ENCODE assay signal across 1 fruit fly cellular context in the genomic region with DNA sequence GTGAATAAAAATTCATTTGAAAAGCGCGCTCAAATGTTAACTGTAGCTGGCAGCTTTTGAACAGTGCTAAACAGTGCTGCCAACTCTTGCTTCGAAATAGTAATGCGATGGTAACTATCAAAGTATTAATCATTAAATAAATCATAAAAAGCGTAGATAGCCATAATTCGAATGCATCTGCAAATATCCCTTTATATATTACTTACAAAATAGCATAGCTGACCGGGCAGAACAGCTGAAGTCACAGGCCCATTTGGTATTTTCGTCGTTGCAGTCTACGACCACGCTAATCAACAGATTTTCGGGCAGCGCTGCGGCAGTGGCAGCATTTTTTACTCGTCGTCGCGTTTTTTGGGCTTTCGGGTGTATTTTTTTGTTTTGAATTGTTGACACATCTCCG.
TF ChIP-seq lines count a peak whose summit lies in the region.

A gene (plus strand): TSS at position 290 of the 400 bp plus-strand sequence.

TF ChIP-seq in whole organism, embryonic, 481 proteins besides CTCF, POLR2A, EP300 and RAD21 (continued from another document and continues in another):
- TF ChIP-seq kay (GFP tag; optimal IDR thresholded peaks at IDR 0.05; lab: Kevin White, UChicago): peak; percentile 21
- no peak for TF ChIP-seq Atf3 (GFP tag; optimal IDR thresholded peaks at IDR 0.05; lab: Kevin White, UChicago)
- peak; percentile 66 for TF ChIP-seq sisA (GFP tag; IDR thresholded peaks at IDR 0.05; lab: Robert Waterston, UW)
- peak; percentile 63 for TF ChIP-seq CG13424 (tag; optimal IDR thresholded peaks at IDR 0.05; lab: Kevin White, UChicago)
- no peak for TF ChIP-seq CG8281 (tag; optimal IDR thresholded peaks at IDR 0.05; lab: Kevin White, UChicago)
- TF ChIP-seq CG8478 (optimal IDR thresholded peaks at IDR 0.05; lab: Kevin White, UChicago): no peak
- TF ChIP-seq zfh1 (GFP tag; IDR thresholded peaks at IDR 0.05; lab: Robert Waterston, UW): no peak
- peak; percentile 93 for TF ChIP-seq Med (GFP tag; lab: Kevin White, UChicago)
- no peak for TF ChIP-seq H2.0 (GFP tag; IDR thresholded peaks at IDR 0.05; lab: Robert Waterston, UW)
- TF ChIP-seq bbx (GFP tag; IDR thresholded peaks at IDR 0.05; lab: Robert Waterston, UW; ENCODE audit: partially characterized antibody): no peak
- TF ChIP-seq YL-1 (GFP tag; optimal IDR thresholded peaks at IDR 0.05; lab: Kevin White, UChicago): peak; percentile 49
- no peak for TF ChIP-seq corto (GFP tag; optimal IDR thresholded peaks at IDR 0.05; lab: Kevin White, UChicago)
- TF ChIP-seq CG3407 (GFP tag; optimal IDR thresholded peaks at IDR 0.05; lab: Kevin White, UChicago): no peak
- TF ChIP-seq CG4730 (GFP tag; IDR thresholded peaks at IDR 0.05; lab: Robert Waterston, UW): no peak
- no peak for TF ChIP-seq Dip2 (GFP tag; IDR thresholded peaks at IDR 0.05; lab: Robert Waterston, UW)
- no peak for TF ChIP-seq dati (GFP tag; IDR thresholded peaks at IDR 0.05; lab: Robert Waterston, UW)
- TF ChIP-seq repo (GFP tag; optimal IDR thresholded peaks at IDR 0.05; lab: Kevin White, UChicago): no peak
- no peak for TF ChIP-seq mld (GFP tag; IDR thresholded peaks at IDR 0.05; lab: Robert Waterston, UW; ENCODE audit: partially characterized antibody)
- peak; percentile 33 for TF ChIP-seq tx (GFP tag; optimal IDR thresholded peaks at IDR 0.05; lab: Kevin White, UChicago)
- TF ChIP-seq CG15269 (tag; optimal IDR thresholded peaks at IDR 0.05; lab: Kevin White, UChicago): peak; percentile 35
- TF ChIP-seq trem (tag; optimal IDR thresholded peaks at IDR 0.05; lab: Kevin White, UChicago): peak; percentile 100
- no peak for TF ChIP-seq pb (GFP tag; optimal IDR thresholded peaks at IDR 0.05; lab: Kevin White, UChicago)
- TF ChIP-seq sna (GFP tag; IDR thresholded peaks at IDR 0.05; lab: Robert Waterston, UW; ENCODE audit: partially characterized antibody): no peak
- peak; percentile 28 for TF ChIP-seq CG9609 (GFP tag; optimal IDR thresholded peaks at IDR 0.05; lab: Kevin White, UChicago)
- TF ChIP-seq CG9215 (GFP tag; IDR thresholded peaks at IDR 0.05; lab: Robert Waterston, UW): no peak; the same call in 1 of the 2 replicates
- TF ChIP-seq ato (GFP tag; IDR thresholded peaks at IDR 0.05; lab: Robert Waterston, UW; ENCODE audit: partially characterized antibody): no peak
- peak; percentile 43 for TF ChIP-seq CG3163 (GFP tag; optimal IDR thresholded peaks at IDR 0.05; lab: Kevin White, UChicago)
- TF ChIP-seq tna (GFP tag; IDR thresholded peaks at IDR 0.05; lab: Robert Waterston, UW; ENCODE audit: partially characterized antibody): no peak
- peak; percentile 53 for TF ChIP-seq ems (GFP tag; optimal IDR thresholded peaks at IDR 0.05; lab: Kevin White, UChicago)
- no peak for TF ChIP-seq eyg (GFP tag; optimal IDR thresholded peaks at IDR 0.05; lab: Kevin White, UChicago)
- TF ChIP-seq MBD-R2 (GFP tag; IDR thresholded peaks at IDR 0.05; lab: Robert Waterston, UW): peak; percentile 64
- TF ChIP-seq tgo (GFP tag; IDR thresholded peaks at IDR 0.05; lab: Robert Waterston, UW): 0 out of 3 replicates have a peak, but pooled peaks have one; percentile 23
- TF ChIP-seq pan (optimal IDR thresholded peaks at IDR 0.05; lab: Kevin White, UChicago): no peak
- TF ChIP-seq pan (GFP tag; optimal IDR thresholded peaks at IDR 0.05 in 1 of 2, IDR thresholded peaks at IDR 0.05 in 1 of 2): no peak
- TF ChIP-seq CG34376 (GFP tag; optimal IDR thresholded peaks at IDR 0.05; lab: Kevin White, UChicago): peak; percentile 35
- TF ChIP-seq dan (GFP tag; IDR thresholded peaks at IDR 0.05; lab: Robert Waterston, UW): no peak
- peak; percentile 42 for TF ChIP-seq CG8944 (GFP tag; optimal IDR thresholded peaks at IDR 0.05; lab: Kevin White, UChicago)
- TF ChIP-seq CG12155 (GFP tag; optimal IDR thresholded peaks at IDR 0.05; lab: Kevin White, UChicago): peak; percentile 91
- TF ChIP-seq CG3995 (GFP tag; optimal IDR thresholded peaks at IDR 0.05; lab: Kevin White, UChicago): peak; percentile 83
- TF ChIP-seq eve (GFP tag; optimal IDR thresholded peaks at IDR 0.05; lab: Kevin White, UChicago): no peak
- TF ChIP-seq salm (tag; optimal IDR thresholded peaks at IDR 0.05; lab: Kevin White, UChicago): peak; percentile 14
- peak; percentile 24 for TF ChIP-seq Blimp-1 (GFP tag; optimal IDR thresholded peaks at IDR 0.05; lab: Kevin White, UChicago)
- TF ChIP-seq ranshi (GFP tag; IDR thresholded peaks at IDR 0.05; lab: Robert Waterston, UW): no peak
- TF ChIP-seq rib (GFP tag; IDR thresholded peaks at IDR 0.05; lab: Robert Waterston, UW): no peak
- TF ChIP-seq D19B (GFP tag; optimal IDR thresholded peaks at IDR 0.05; lab: Kevin White, UChicago): no peak
- TF ChIP-seq CG8765 (GFP tag; IDR thresholded peaks at IDR 0.05; lab: Robert Waterston, UW): no peak
- no peak for TF ChIP-seq btn (GFP tag; optimal IDR thresholded peaks at IDR 0.05; lab: Kevin White, UChicago)
- no peak for TF ChIP-seq CG17328 (GFP tag; IDR thresholded peaks at IDR 0.05; lab: Robert Waterston, UW)
- peak; percentile 70 for TF ChIP-seq CG13624 (GFP tag; optimal IDR thresholded peaks at IDR 0.05; lab: Kevin White, UChicago)
- peak; percentile 49 for TF ChIP-seq B-H2 (GFP tag; optimal IDR thresholded peaks at IDR 0.05; lab: Kevin White, UChicago)
- no peak for TF ChIP-seq otp (GFP tag; IDR thresholded peaks at IDR 0.05; lab: Robert Waterston, UW)
- no peak for TF ChIP-seq pfk (GFP tag; optimal IDR thresholded peaks at IDR 0.05; lab: Kevin White, UChicago)
- TF ChIP-seq odd (GFP tag; optimal IDR thresholded peaks at IDR 0.05; lab: Kevin White, UChicago): no peak
- TF ChIP-seq grn (GFP tag; optimal IDR thresholded peaks at IDR 0.05; lab: Kevin White, UChicago): peak; percentile 48
- peak; percentile 14 for TF ChIP-seq CG13123 (GFP tag; optimal IDR thresholded peaks at IDR 0.05; lab: Kevin White, UChicago)
- no peak for TF ChIP-seq Mrtf (GFP tag; IDR thresholded peaks at IDR 0.05; lab: Robert Waterston, UW)
- TF ChIP-seq jumu (GFP tag; optimal IDR thresholded peaks at IDR 0.05; lab: Kevin White, UChicago): peak; percentile 41
- TF ChIP-seq hth (optimal IDR thresholded peaks at IDR 0.05; lab: Kevin White, UChicago): no peak
- TF ChIP-seq so (GFP tag; IDR thresholded peaks at IDR 0.05; lab: Robert Waterston, UW): no peak
- no peak for TF ChIP-seq CG12219 (GFP tag; optimal IDR thresholded peaks at IDR 0.05; lab: Kevin White, UChicago)
- no peak for TF ChIP-seq CG18764 (GFP tag; optimal IDR thresholded peaks at IDR 0.05; lab: Kevin White, UChicago)
- peak; percentile 63; the same call in 1 of the 2 replicates for TF ChIP-seq Rfx (GFP tag; IDR thresholded peaks at IDR 0.05; lab: Robert Waterston, UW)
- no peak for TF ChIP-seq ATbp (GFP tag; optimal IDR thresholded peaks at IDR 0.05; lab: Kevin White, UChicago)
- 0 out of 3 replicates have a peak, but pooled peaks have one; percentile 27 for TF ChIP-seq CG11456 (GFP tag; IDR thresholded peaks at IDR 0.05; lab: Robert Waterston, UW)
- peak; percentile 11 for TF ChIP-seq CG3281 (GFP tag; optimal IDR thresholded peaks at IDR 0.05; lab: Kevin White, UChicago)
- TF ChIP-seq cato (GFP tag; optimal IDR thresholded peaks at IDR 0.05; lab: Kevin White, UChicago; ENCODE audit: borderline replicate concordance): no peak
- no peak for TF ChIP-seq luna (GFP tag; optimal IDR thresholded peaks at IDR 0.05; lab: Kevin White, UChicago)
- peak; percentile 42 for TF ChIP-seq gro (GFP tag; optimal IDR thresholded peaks at IDR 0.05; lab: Kevin White, UChicago)
- TF ChIP-seq CG2116 (GFP tag; optimal IDR thresholded peaks at IDR 0.05; lab: Kevin White, UChicago): peak; percentile 81
- TF ChIP-seq CG13296 (GFP tag; optimal IDR thresholded peaks at IDR 0.05; lab: Kevin White, UChicago): no peak
- peak; percentile 5 for TF ChIP-seq tup (GFP tag; optimal IDR thresholded peaks at IDR 0.05; lab: Kevin White, UChicago)
- TF ChIP-seq ind (GFP tag; optimal IDR thresholded peaks at IDR 0.05; lab: Kevin White, UChicago): peak; percentile 38
- TF ChIP-seq tin (GFP tag; optimal IDR thresholded peaks at IDR 0.05; lab: Kevin White, UChicago): peak; percentile 42
- TF ChIP-seq Hr51 (GFP tag; optimal IDR thresholded peaks at IDR 0.05; lab: Kevin White, UChicago): peak; percentile 28 to 64
- TF ChIP-seq Six4 (GFP tag; optimal IDR thresholded peaks at IDR 0.05; lab: Kevin White, UChicago): no peak
- TF ChIP-seq z (GFP tag; IDR thresholded peaks at IDR 0.05; lab: Robert Waterston, UW): no peak
- TF ChIP-seq ken (GFP tag; IDR thresholded peaks at IDR 0.05; lab: Robert Waterston, UW): no peak
- TF ChIP-seq E2f2 (GFP tag; IDR thresholded peaks at IDR 0.05; lab: Robert Waterston, UW): peak; percentile 100
- TF ChIP-seq CG13775 (GFP tag; optimal IDR thresholded peaks at IDR 0.05; lab: Kevin White, UChicago): peak; percentile 43
- TF ChIP-seq NC2α (GFP tag; optimal IDR thresholded peaks at IDR 0.05; lab: Kevin White, UChicago): no peak
- peak; percentile 5 for TF ChIP-seq nau (GFP tag; optimal IDR thresholded peaks at IDR 0.05; lab: Kevin White, UChicago)
- no peak for TF ChIP-seq hkb (optimal IDR thresholded peaks at IDR 0.05; lab: Kevin White, UChicago)
- 0 out of 2 replicates have a peak, but pooled peaks have one; percentile 19 for TF ChIP-seq hkb (GFP tag; IDR thresholded peaks at IDR 0.05; lab: Robert Waterston, UW)
- peak; percentile 60; the same call in 3 of the 4 replicates for TF ChIP-seq Dll (GFP tag; IDR thresholded peaks at IDR 0.05; lab: Robert Waterston, UW; ENCODE audit: partially characterized antibody)
- no peak for TF ChIP-seq Awh (GFP tag; IDR thresholded peaks at IDR 0.05; lab: Robert Waterston, UW)
- peak; percentile 61 for TF ChIP-seq HmgD (GFP tag; optimal IDR thresholded peaks at IDR 0.05; lab: Kevin White, UChicago)
- TF ChIP-seq Sry-δ (GFP tag; optimal IDR thresholded peaks at IDR 0.05; lab: Kevin White, UChicago): peak; percentile 65
- TF ChIP-seq sens-2 (GFP tag; IDR thresholded peaks at IDR 0.05; lab: Robert Waterston, UW): no peak
- TF ChIP-seq CG9932 (GFP tag; IDR thresholded peaks at IDR 0.05; lab: Robert Waterston, UW): peak; percentile 65
- no peak for TF ChIP-seq Poxn (GFP tag; IDR thresholded peaks at IDR 0.05; lab: Robert Waterston, UW)
- no peak for TF ChIP-seq gce (GFP tag; IDR thresholded peaks at IDR 0.05; lab: Robert Waterston, UW)
- peak; percentile 21 for TF ChIP-seq CG10979 (tag; optimal IDR thresholded peaks at IDR 0.05; lab: Kevin White, UChicago)
- no peak for TF ChIP-seq ara (GFP tag; IDR thresholded peaks at IDR 0.05; lab: Robert Waterston, UW)
- TF ChIP-seq CG11560 (tag; IDR thresholded peaks at IDR 0.05; lab: Robert Waterston, UW): peak; percentile 33; the same call in 1 of the 3 replicates
- TF ChIP-seq CG1603 (tag; optimal IDR thresholded peaks at IDR 0.05; lab: Kevin White, UChicago): peak; percentile 82
- TF ChIP-seq CG10431 (GFP tag; optimal IDR thresholded peaks at IDR 0.05; lab: Kevin White, UChicago): no peak
- TF ChIP-seq sd (tag; optimal IDR thresholded peaks at IDR 0.05; lab: Kevin White, UChicago): peak; percentile 65
- no peak for TF ChIP-seq HLHmδ (GFP tag; optimal IDR thresholded peaks at IDR 0.05; lab: Kevin White, UChicago)
- no peak for TF ChIP-seq croc (GFP tag; conservative IDR thresholded peaks at IDR 0.05; lab: Robert Waterston, UW)
- TF ChIP-seq CG15479 (GFP tag; optimal IDR thresholded peaks at IDR 0.05; lab: Kevin White, UChicago): no peak
- no peak for TF ChIP-seq CG4282 (GFP tag; optimal IDR thresholded peaks at IDR 0.05; lab: Kevin White, UChicago)
- no peak for TF ChIP-seq CG3065 (GFP tag; optimal IDR thresholded peaks at IDR 0.05; lab: Kevin White, UChicago)
- TF ChIP-seq Chrac-16 (GFP tag; optimal IDR thresholded peaks at IDR 0.05; lab: Kevin White, UChicago): peak; percentile 44
- peak; percentile 46 for TF ChIP-seq chn (GFP tag; optimal IDR thresholded peaks at IDR 0.05; lab: Kevin White, UChicago)
- TF ChIP-seq CG11723 (GFP tag; optimal IDR thresholded peaks at IDR 0.05; lab: Kevin White, UChicago): no peak
- no peak for TF ChIP-seq sqz (GFP tag; optimal IDR thresholded peaks at IDR 0.05; lab: Kevin White, UChicago)
- TF ChIP-seq CG33213 (GFP tag; optimal IDR thresholded peaks at IDR 0.05; lab: Kevin White, UChicago): peak; percentile 52
- no peak for TF ChIP-seq Oli (tag; optimal IDR thresholded peaks at IDR 0.05; lab: Kevin White, UChicago)
- TF ChIP-seq CG17186 (GFP tag; optimal IDR thresholded peaks at IDR 0.05; lab: Kevin White, UChicago): peak; percentile 49
- peak; percentile 60 for TF ChIP-seq CG15601 (tag; optimal IDR thresholded peaks at IDR 0.05; lab: Kevin White, UChicago)
- peak; percentile 29 for TF ChIP-seq CG4617 (GFP tag; optimal IDR thresholded peaks at IDR 0.05; lab: Kevin White, UChicago; ENCODE audit: borderline replicate concordance)
- TF ChIP-seq yki (optimal IDR thresholded peaks at IDR 0.05; lab: Kevin White, UChicago): no peak
- peak; percentile 51 for TF ChIP-seq Fer1 (GFP tag; optimal IDR thresholded peaks at IDR 0.05; lab: Kevin White, UChicago)
- TF ChIP-seq CG7963 (GFP tag; IDR thresholded peaks at IDR 0.05; lab: Robert Waterston, UW; ENCODE audit: partially characterized antibody): no peak
- TF ChIP-seq CG30403 (GFP tag; optimal IDR thresholded peaks at IDR 0.05; lab: Kevin White, UChicago): peak; percentile 52
- TF ChIP-seq sug (tag; optimal IDR thresholded peaks at IDR 0.05; lab: Kevin White, UChicago): peak; percentile 71
- no peak for TF ChIP-seq jigr1 (GFP tag; IDR thresholded peaks at IDR 0.05; lab: Robert Waterston, UW)
- no peak for TF ChIP-seq org-1 (GFP tag; optimal IDR thresholded peaks at IDR 0.05; lab: Kevin White, UChicago)
- TF ChIP-seq CG18476 (GFP tag; optimal IDR thresholded peaks at IDR 0.05; lab: Kevin White, UChicago): peak; percentile 33
- no peak for TF ChIP-seq disco-r (GFP tag; optimal IDR thresholded peaks at IDR 0.05; lab: Kevin White, UChicago)
- no peak for TF ChIP-seq mirr (GFP tag; optimal IDR thresholded peaks at IDR 0.05; lab: Kevin White, UChicago)
- TF ChIP-seq CG1792 (GFP tag; optimal IDR thresholded peaks at IDR 0.05; lab: Kevin White, UChicago): peak; percentile 23
- peak; percentile 31; the same call in 1 of the 2 replicates for TF ChIP-seq amos (GFP tag; IDR thresholded peaks at IDR 0.05; lab: Robert Waterston, UW; ENCODE audit: partially characterized antibody)
- TF ChIP-seq CG30431 (GFP tag; optimal IDR thresholded peaks at IDR 0.05; lab: Kevin White, UChicago): no peak
- TF ChIP-seq CG2199 (GFP tag; IDR thresholded peaks at IDR 0.05; lab: Robert Waterston, UW): no peak
- TF ChIP-seq wor (GFP tag; IDR thresholded peaks at IDR 0.05; lab: Robert Waterston, UW): no peak
- TF ChIP-seq Ets97D (GFP tag; optimal IDR thresholded peaks at IDR 0.05; lab: Kevin White, UChicago): peak; percentile 84
- TF ChIP-seq CG1602 (GFP tag; optimal IDR thresholded peaks at IDR 0.05; lab: Kevin White, UChicago): peak; percentile 38
- no peak for TF ChIP-seq klu (GFP tag; IDR thresholded peaks at IDR 0.05; lab: Robert Waterston, UW)
